Worm (Caenorhabditis elegans): ENCODE results near the gene Y43F8C.9.

DNA sequence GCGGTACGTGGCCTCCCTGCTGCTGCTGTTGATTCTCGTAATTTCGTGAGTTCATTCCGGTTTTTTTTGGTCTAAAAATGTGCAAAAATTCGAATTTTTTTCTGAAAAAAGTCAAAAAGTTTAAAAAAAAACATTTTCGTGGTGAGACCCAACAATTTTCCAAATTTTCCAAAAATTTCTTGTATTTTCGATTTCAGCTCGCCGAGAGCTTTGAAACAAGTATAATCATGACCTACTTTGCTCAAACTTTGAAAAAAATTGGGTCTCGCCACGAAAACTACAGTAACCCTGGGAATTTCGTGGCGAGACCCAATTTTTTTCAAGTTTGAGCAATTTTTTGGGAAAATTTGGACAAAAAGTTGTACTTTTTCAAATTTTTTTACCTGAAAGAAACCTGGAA lies 5.1 kb upstream of the Y43F8C.9 start, which contains the start of gene Y43F8C.6:
- TF ChIP-seq nhr-28 (tag; optimal IDR thresholded peaks at IDR 0.05) (no peak), unc-62 (GFP tag; optimal IDR thresholded peaks at IDR 0.05) (no peak), nhr-12 (tag; optimal IDR thresholded peaks at IDR 0.05) (no peak), sptf-1 (tag; optimal IDR thresholded peaks at IDR 0.05) (no peak), snpc-4 (tag; optimal IDR thresholded peaks at IDR 0.05) (no peak), nhr-237 (tag; optimal IDR thresholded peaks at IDR 0.05) (no peak), lin-13 (tag; optimal IDR thresholded peaks at IDR 0.05) (no peak), zip-8 (tag; optimal IDR thresholded peaks at IDR 0.05) (no peak)
